Fruit fly (Drosophila melanogaster) whole organism, adult: ENCODE data around the gene CG1910.
A peak's percentile ranks its signal among the peaks of the same experiment; 100 is the strongest.

ENCODE experiments used
- CG11617 ChIP-seq: fragments of 200-800 bp; sonication (Bioruptor generic); optimal IDR thresholded peaks from 2 replicates; lab custom pipeline; 2017; ENCODE audit warnings: mild to moderate bottlenecking, missing biosample characterization, missing genetic modification reagents, missing genetic modification characterization
- CG12768 ChIP-seq: fragments of 200-800 bp; sonication (Bioruptor generic); optimal IDR thresholded peaks from 2 replicates; lab custom pipeline; 2017; ENCODE audit warnings: missing biosample characterization, missing genetic modification characterization, mild to moderate bottlenecking, moderate library complexity, missing genetic modification reagents
- CG14711 ChIP-seq: fragments of 200-800 bp; sonication (Bioruptor generic); optimal IDR thresholded peaks from 2 replicates; lab custom pipeline; 2018; ENCODE audit warnings: missing biosample characterization, mild to moderate bottlenecking, missing genetic modification characterization, moderate library complexity
- CG1620 ChIP-seq: fragments of 200-800 bp; sonication (Bioruptor generic); optimal IDR thresholded peaks from 2 replicates; lab custom pipeline; 2016; ENCODE audit warnings: missing biosample characterization, missing genetic modification characterization
- bab1 ChIP-seq: fragments of 200-800 bp; sonication (Bioruptor generic); optimal IDR thresholded peaks from 3 replicates; lab custom pipeline; 2019; ENCODE audit warnings: missing biosample characterization, mild to moderate bottlenecking, missing genetic modification characterization, moderate library complexity
- cic ChIP-seq: fragments of 200-800 bp; sonication (Bioruptor generic); optimal IDR thresholded peaks from 2 replicates; lab custom pipeline; 2017; ENCODE audit warnings: missing biosample characterization, mild to moderate bottlenecking, missing genetic modification characterization, moderate library complexity
- kay ChIP-seq: fragments of 200-800 bp; sonication (Bioruptor generic); peaks from one replicate; lab custom pipeline; 2016; ENCODE audit warnings: missing biosample characterization, missing genetic modification characterization, borderline replicate concordance
- tj ChIP-seq: fragments of 200-800 bp; sonication (Bioruptor generic); optimal IDR thresholded peaks from 3 replicates; lab custom pipeline; 2017; ENCODE audit warnings: missing biosample characterization, mild to moderate bottlenecking, missing genetic modification characterization, moderate library complexity

dm6 chr3R:31738060-31738619, 9.3 kb upstream of the CG1910 start, which contains the start of gene eEF1alpha2:
- TF ChIP-seq CG14711 (tag; lab: Kevin White, UChicago): no peak
- TF ChIP-seq tj: no peak
- no peak for TF ChIP-seq cic (GFP tag; lab: Kevin White, UChicago)
- peak; percentile 61 for TF ChIP-seq kay (GFP tag; lab: Kevin White, UChicago)
- no peak for TF ChIP-seq CG12768 (GFP tag; lab: Kevin White, UChicago)
- no peak for TF ChIP-seq CG1620 (GFP tag; lab: Kevin White, UChicago)
- no peak for TF ChIP-seq bab1 (GFP tag; lab: Kevin White, UChicago)
- TF ChIP-seq CG11617: no peak
